Worm (Caenorhabditis elegans) whole organism, L4 larva: ENCODE results near the gene col-126.
A peak's percentile ranks its signal among the peaks of the same experiment; 100 is the strongest.

ENCODE experiments used
- hlh-30 ChIP-seq: sonication (generic microtip); optimal IDR thresholded peaks from 2 replicates; lab custom pipeline; 2017; ENCODE audit warnings: antibody characterized with exemption, mild to moderate bottlenecking, missing genetic modification characterization, missing compliant biosample characterization; ENCODE audit not compliant: insufficient read depth
- lim-7 ChIP-seq: fragments of 200-800 bp; sonication (Bioruptor generic); IDR thresholded peaks from 2 replicates; pipeline ENCODE4 v1.3.6; 2022; ENCODE audit warnings: missing genetic modification characterization, missing compliant biosample characterization
- lin-39 ChIP-seq: fragments of 150-350 bp; optimal IDR thresholded peaks from 2 replicates; lab custom pipeline; 2014; ENCODE audit warnings: missing biosample characterization, missing genetic modification reagents, missing genetic modification characterization
- nhr-25 ChIP-seq: sonication (generic microtip); optimal IDR thresholded peaks from 2 replicates; lab custom pipeline; 2017; ENCODE audit warnings: missing genetic modification characterization, mild to moderate bottlenecking, missing compliant biosample characterization, antibody characterized with exemption, moderate library complexity, borderline replicate concordance; ENCODE audit not compliant: insufficient read depth
- nhr-42 ChIP-seq: fragments of 200-800 bp; sonication (Bioruptor generic); IDR thresholded peaks from 2 replicates; pipeline ENCODE4 v1.3.6; 2022; ENCODE audit warnings: missing genetic modification characterization, missing compliant biosample characterization
- pha-4 ChIP-seq, 2 experiments: fragments of 150-350 bp in 1 of 2; fragments of 200-800 bp in 1 of 2; sonication (Bioruptor generic) in 1 of 2; IDR thresholded peaks in 1 of 2; optimal IDR thresholded peaks in 1 of 2; 2 replicates each; pipeline versions ENCODE4 v1.3.6 to Lab custom; 2014 to 2022; ENCODE audit warnings: missing genetic modification characterization in 2 of 2, missing genetic modification reagents in 2 of 2, missing biosample characterization in 1 of 2, missing compliant biosample characterization in 1 of 2
- snpc-4 ChIP-seq: fragments of 150-350 bp; optimal IDR thresholded peaks from 2 replicates; lab custom pipeline; 2014; ENCODE audit warnings: missing biosample characterization, missing genetic modification characterization
- zag-1 ChIP-seq: fragments of 150-350 bp; optimal IDR thresholded peaks from 2 replicates; lab custom pipeline; 2014; ENCODE audit warnings: missing biosample characterization, missing genetic modification characterization
- ztf-11 ChIP-seq: fragments of 150-350 bp; optimal IDR thresholded peaks from 2 replicates; lab custom pipeline; 2014; ENCODE audit warnings: missing biosample characterization, missing genetic modification characterization

DNA sequence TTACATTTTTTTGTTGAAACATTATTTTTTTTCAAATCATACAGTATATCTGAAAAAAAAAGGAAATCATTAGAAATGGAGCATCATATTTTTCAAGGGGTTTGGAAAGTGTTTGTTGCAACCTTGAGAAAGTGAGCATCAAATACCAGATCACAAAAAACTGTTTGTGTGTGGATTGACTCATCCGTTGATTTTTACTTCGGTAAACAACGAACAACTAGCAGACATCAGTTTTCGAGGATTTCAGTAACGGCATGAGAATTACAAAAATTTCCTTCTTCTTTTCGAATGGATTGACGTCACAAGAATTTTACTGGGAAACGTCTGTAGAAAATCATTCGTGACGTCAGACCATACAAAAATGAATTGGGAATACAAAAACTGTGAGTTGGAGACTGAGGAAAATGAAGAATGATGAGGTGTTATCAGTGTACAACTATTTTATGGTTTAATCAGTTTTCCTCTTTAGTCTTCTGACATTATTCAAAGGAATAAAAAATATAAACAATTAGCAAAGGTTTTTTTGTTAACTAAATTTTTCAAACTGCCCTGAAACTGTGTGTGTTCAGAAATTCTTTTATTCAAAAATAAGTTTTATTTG is 15.1 kb upstream of the col-126 start, which contains the start of gene C05C12.4:
- TF ChIP-seq pha-4 (GFP tag; IDR thresholded peaks at IDR 0.05; lab: Robert Waterston, UW) (no peak), pha-4 (tag; optimal IDR thresholded peaks at IDR 0.05; lab: Kevin White, UChicago) (no peak), lin-39 (tag; lab: Kevin White, UChicago) (no peak), snpc-4 (tag; lab: Kevin White, UChicago) (no peak), hlh-30 (peak; percentile 30), zag-1 (tag; lab: Kevin White, UChicago) (no peak), nhr-25 (tag; lab: Kevin White, UChicago) (no peak), ztf-11 (tag; lab: Kevin White, UChicago) (no peak), lim-7 (GFP tag; lab: Robert Waterston, UW) (no peak), nhr-42 (GFP tag; lab: Robert Waterston, UW) (no peak)
